Worm (Caenorhabditis elegans) whole organism, late embryonic: ENCODE results near the gene ssp-34.

Source experiments
- T23F11.4 ChIP-seq: fragments of 200-800 bp; sonication (Bioruptor generic); optimal IDR thresholded peaks from 2 replicates; lab custom pipeline; 2018; ENCODE audit warnings: mild to moderate bottlenecking, missing genetic modification characterization, missing compliant biosample characterization
- ceh-22 ChIP-seq: sonication (generic microtip); optimal IDR thresholded peaks from 2 replicates; lab custom pipeline; 2017; ENCODE audit warnings: missing biosample characterization, missing genetic modification characterization

- TF ChIP-seq ceh-22 (tag; lab: Kevin White, UChicago) (no peak), T23F11.4 (GFP tag; lab: Kevin White, UChicago) (no peak)
Observed at ce11 chrIV:10697022-10697979, 41.1 kb downstream of the ssp-34 start, which contains the start of gene allo-1.
